Worm (Caenorhabditis elegans) whole organism, young adult: ENCODE measurements around the gene acdh-2.

Experiments used
- C17E4.6 ChIP-seq: fragments of 200-800 bp; sonication (Bioruptor generic); IDR thresholded peaks from 2 replicates; pipeline ENCODE4 v1.3.6; 2022; ENCODE audit warnings: missing genetic modification reagents, missing genetic modification characterization, missing compliant biosample characterization
- D2030.7 ChIP-seq: fragments of 200-800 bp; sonication (Bioruptor generic); IDR thresholded peaks from 2 replicates; pipeline ENCODE4 v1.3.6; 2022; ENCODE audit warnings: missing genetic modification reagents, missing genetic modification characterization, missing compliant biosample characterization
- F39B2.1 ChIP-seq: fragments of 200-800 bp; sonication (Bioruptor generic); IDR thresholded peaks from 2 replicates; pipeline ENCODE4 v1.3.6; 2022; ENCODE audit warnings: missing genetic modification reagents, missing genetic modification characterization, missing compliant biosample characterization
- K11D2.4 ChIP-seq: fragments of 200-800 bp; sonication (Bioruptor generic); IDR thresholded peaks from 2 replicates; pipeline ENCODE4 v1.3.6; 2022; ENCODE audit warnings: missing genetic modification reagents, missing genetic modification characterization, missing compliant biosample characterization
- T07F8.4 ChIP-seq: sonication (generic microtip); optimal IDR thresholded peaks from 2 replicates; lab custom pipeline; 2016; ENCODE audit warnings: mild to moderate bottlenecking, missing genetic modification characterization, moderate library complexity, missing compliant biosample characterization
- T26A5.8 ChIP-seq: sonication (generic microtip); optimal IDR thresholded peaks from 2 replicates; lab custom pipeline; 2016; ENCODE audit warnings: missing genetic modification characterization, missing compliant biosample characterization
- Y53F4B.3 ChIP-seq: fragments of 200-800 bp; sonication (Bioruptor generic); IDR thresholded peaks from 2 replicates; pipeline ENCODE4 v1.3.6; 2022; ENCODE audit warnings: missing genetic modification reagents, missing genetic modification characterization, missing compliant biosample characterization
- Y95B8A.8 ChIP-seq: fragments of 200-800 bp; sonication (Bioruptor generic); IDR thresholded peaks from 2 replicates; pipeline ENCODE4 v1.3.6; 2022; ENCODE audit warnings: missing genetic modification reagents, missing genetic modification characterization, missing compliant biosample characterization
- ZK185.1 ChIP-seq: sonication (generic microtip); optimal IDR thresholded peaks from 2 replicates; lab custom pipeline; 2016; ENCODE audit warnings: mild to moderate bottlenecking, missing genetic modification characterization, missing compliant biosample characterization; ENCODE audit not compliant: poor library complexity, severe bottlenecking
- ama-1 ChIP-seq, 3 experiments: fragments of 150-350 bp in 1 of 3; sonication (generic microtip) in 2 of 3; optimal IDR thresholded peaks; 2 replicates each; lab custom pipeline; 2014 to 2018; ENCODE audit warnings: missing biosample characterization in 2 of 3, missing genetic modification characterization in 2 of 3, missing genetic modification reagents in 2 of 3
- aptf-2 ChIP-seq: fragments of 200-800 bp; sonication (Bioruptor generic); conservative IDR thresholded peaks from 2 replicates; pipeline ENCODE4 v1.3.6; 2022; ENCODE audit warnings: missing genetic modification reagents, missing genetic modification characterization, missing compliant biosample characterization
- atf-7 ChIP-seq: sonication (generic microtip); optimal IDR thresholded peaks from 2 replicates; lab custom pipeline; 2017; ENCODE audit warnings: mild to moderate bottlenecking, missing genetic modification characterization, missing compliant biosample characterization
- athp-1 ChIP-seq: sonication (generic microtip); optimal IDR thresholded peaks from 2 replicates; lab custom pipeline; 2017; ENCODE audit warnings: mild to moderate bottlenecking, missing genetic modification characterization, missing compliant biosample characterization
- attf-3 ChIP-seq: fragments of 200-800 bp; sonication (Bioruptor generic); conservative IDR thresholded peaks from 2 replicates; pipeline ENCODE4 v1.3.6; 2022; ENCODE audit warnings: missing genetic modification reagents, missing genetic modification characterization, missing compliant biosample characterization
- attf-6 ChIP-seq: fragments of 200-800 bp; sonication (Bioruptor generic); IDR thresholded peaks from 2 replicates; pipeline ENCODE4 v1.3.6; 2022; ENCODE audit warnings: missing genetic modification reagents, missing genetic modification characterization, missing compliant biosample characterization
- bed-2 ChIP-seq: fragments of 200-800 bp; sonication (Bioruptor generic); IDR thresholded peaks from 2 replicates; pipeline ENCODE4 v1.3.6; 2022; ENCODE audit warnings: missing genetic modification reagents, missing genetic modification characterization, missing compliant biosample characterization
- cebp-1 ChIP-seq, 2 experiments: fragments of 200-800 bp in 1 of 2; sonication (Bioruptor generic) in 1 of 2; sonication (generic microtip) in 1 of 2; IDR thresholded peaks in 1 of 2; optimal IDR thresholded peaks in 1 of 2; 2 replicates each; pipeline versions ENCODE4 v1.3.6 to Lab custom; 2017 to 2022; ENCODE audit warnings: missing compliant biosample characterization in 2 of 2, missing genetic modification characterization in 2 of 2, mild to moderate bottlenecking in 1 of 2, missing genetic modification reagents in 1 of 2, moderate library complexity in 1 of 2
- cebp-2 ChIP-seq: fragments of 200-800 bp; sonication (Bioruptor generic); IDR thresholded peaks from 2 replicates; pipeline ENCODE4 v1.3.6; 2022; ENCODE audit warnings: missing genetic modification characterization, missing compliant biosample characterization
- ceh-27 ChIP-seq: fragments of 200-800 bp; sonication (Bioruptor generic); optimal IDR thresholded peaks from 2 replicates; lab custom pipeline; 2018; ENCODE audit warnings: mild to moderate bottlenecking, missing genetic modification characterization, moderate library complexity, missing compliant biosample characterization
- ceh-40 ChIP-seq: fragments of 200-800 bp; sonication (Bioruptor generic); IDR thresholded peaks from 2 replicates; pipeline ENCODE4 v1.3.6; 2022; ENCODE audit warnings: missing genetic modification characterization, missing compliant biosample characterization
- dpff-1 ChIP-seq: sonication (generic microtip); optimal IDR thresholded peaks from 2 replicates; lab custom pipeline; 2017; ENCODE audit warnings: mild to moderate bottlenecking, missing genetic modification characterization, missing compliant biosample characterization
- efl-1 ChIP-seq: fragments of 150-350 bp; optimal IDR thresholded peaks from 2 replicates; lab custom pipeline; 2014; ENCODE audit warnings: missing biosample characterization, missing genetic modification reagents, missing genetic modification characterization
- egl-18 ChIP-seq: fragments of 200-800 bp; sonication (Bioruptor generic); IDR thresholded peaks from 2 replicates; pipeline ENCODE4 v1.3.6; 2022; ENCODE audit warnings: missing genetic modification reagents, missing genetic modification characterization, missing compliant biosample characterization
- egrh-3 ChIP-seq: fragments of 200-800 bp; sonication (Bioruptor generic); IDR thresholded peaks from 2 replicates; pipeline ENCODE4 v1.3.6; 2022; ENCODE audit warnings: missing genetic modification reagents, missing genetic modification characterization, missing compliant biosample characterization
- gei-17 ChIP-seq: fragments of 200-800 bp; sonication (Bioruptor generic); optimal IDR thresholded peaks from 2 replicates; lab custom pipeline; 2018; ENCODE audit warnings: mild to moderate bottlenecking, missing genetic modification characterization, missing compliant biosample characterization
- hmg-1.2 ChIP-seq: fragments of 200-800 bp; sonication (Bioruptor generic); IDR thresholded peaks from 2 replicates; pipeline ENCODE4 v1.3.6; 2022; ENCODE audit warnings: missing genetic modification reagents, missing genetic modification characterization, missing compliant biosample characterization
- hsf-1 ChIP-seq: fragments of 200-800 bp; sonication (Bioruptor generic); IDR thresholded peaks from 2 replicates; pipeline ENCODE4 v1.3.6; 2022; ENCODE audit warnings: missing genetic modification reagents, missing genetic modification characterization, missing compliant biosample characterization
- let-526 ChIP-seq: fragments of 200-800 bp; sonication (Bioruptor generic); IDR thresholded peaks from 2 replicates; pipeline ENCODE4 v1.3.6; 2022; ENCODE audit warnings: missing genetic modification reagents, missing genetic modification characterization, missing compliant biosample characterization
- lin-26 ChIP-seq: fragments of 200-800 bp; sonication (Bioruptor generic); IDR thresholded peaks from 2 replicates; pipeline ENCODE4 v1.3.6; 2022; ENCODE audit warnings: missing genetic modification reagents, missing genetic modification characterization, missing compliant biosample characterization
- madf-10 ChIP-seq: sonication (generic microtip); optimal IDR thresholded peaks from 2 replicates; lab custom pipeline; 2016; ENCODE audit warnings: mild to moderate bottlenecking, missing genetic modification characterization, missing compliant biosample characterization
- madf-3 ChIP-seq: fragments of 200-800 bp; sonication (Bioruptor generic); IDR thresholded peaks from 2 replicates; pipeline ENCODE4 v1.3.6; 2022; ENCODE audit warnings: missing genetic modification reagents, missing genetic modification characterization, missing compliant biosample characterization
- madf-6 ChIP-seq: fragments of 200-800 bp; sonication (Bioruptor generic); IDR thresholded peaks from 2 replicates; pipeline ENCODE4 v1.3.6; 2022; ENCODE audit warnings: missing genetic modification reagents, missing genetic modification characterization, missing compliant biosample characterization
- madf-8 ChIP-seq: fragments of 200-800 bp; sonication (Bioruptor generic); conservative IDR thresholded peaks from 2 replicates; pipeline ENCODE4 v1.3.6; 2022; ENCODE audit warnings: missing genetic modification reagents, missing genetic modification characterization, missing compliant biosample characterization
- nhr-120 ChIP-seq: fragments of 200-800 bp; sonication (Bioruptor generic); IDR thresholded peaks from 2 replicates; pipeline ENCODE4 v1.3.6; 2022; ENCODE audit warnings: missing genetic modification characterization, missing compliant biosample characterization
- nhr-90 ChIP-seq: sonication (generic microtip); optimal IDR thresholded peaks from 2 replicates; lab custom pipeline; 2016; ENCODE audit warnings: missing genotype, mild to moderate bottlenecking, missing genetic modification characterization, missing compliant biosample characterization
- rec-8 ChIP-seq, 2 experiments: sonication (generic microtip); optimal IDR thresholded peaks; 2 replicates each; lab custom pipeline; 2016; ENCODE audit warnings: mild to moderate bottlenecking in 2 of 2, missing genetic modification characterization in 2 of 2, missing genetic modification reagents in 2 of 2, missing genotype in 2 of 2, missing biosample characterization in 1 of 2, missing compliant biosample characterization in 1 of 2, moderate library complexity in 1 of 2
- repo-1 ChIP-seq: sonication (generic microtip); optimal IDR thresholded peaks from 2 replicates; lab custom pipeline; 2017; ENCODE audit warnings: mild to moderate bottlenecking, missing genetic modification characterization, missing compliant biosample characterization
- rpc-1 ChIP-seq, 2 experiments: fragments of 150-350 bp in 1 of 2; sonication (generic microtip) in 1 of 2; optimal IDR thresholded peaks; 2 replicates each; lab custom pipeline; 2014 to 2018; ENCODE audit warnings: missing biosample characterization in 1 of 2, missing genetic modification characterization in 1 of 2, missing genetic modification reagents in 1 of 2, missing genotype in 1 of 2
- snpc-1.1 ChIP-seq: sonication (generic microtip); optimal IDR thresholded peaks from 2 replicates; lab custom pipeline; 2017; ENCODE audit warnings: missing genetic modification characterization, mild to moderate bottlenecking, missing compliant biosample characterization, antibody characterized with exemption, moderate library complexity, missing genotype, missing genetic modification reagents; ENCODE audit not compliant: insufficient read depth
- snpc-1.3 ChIP-seq: sonication (generic microtip); optimal IDR thresholded peaks from 2 replicates; lab custom pipeline; 2017; ENCODE audit warnings: missing genetic modification characterization, mild to moderate bottlenecking, missing compliant biosample characterization, antibody characterized with exemption, moderate library complexity, missing genotype, missing genetic modification reagents; ENCODE audit not compliant: insufficient read depth
- somi-1 ChIP-seq: fragments of 200-800 bp; sonication (Bioruptor generic); optimal IDR thresholded peaks from 2 replicates; lab custom pipeline; 2018; ENCODE audit warnings: mild to moderate bottlenecking, missing genetic modification characterization, missing compliant biosample characterization
- tlf-1 ChIP-seq: fragments of 200-800 bp; sonication (Bioruptor generic); optimal IDR thresholded peaks from 2 replicates; lab custom pipeline; 2018; ENCODE audit warnings: mild to moderate bottlenecking, missing genetic modification characterization, missing compliant biosample characterization
- unc-62 ChIP-seq: fragments of 150-350 bp; optimal IDR thresholded peaks from 2 replicates; lab custom pipeline; 2014; ENCODE audit warnings: missing biosample characterization, missing genetic modification reagents, missing genetic modification characterization
- xnd-1 ChIP-seq: sonication (generic microtip); optimal IDR thresholded peaks from 2 replicates; lab custom pipeline; 2016; ENCODE audit warnings: missing genotype, missing genetic modification reagents, missing genetic modification characterization, missing compliant biosample characterization

The acdh-2 gene

DNA sequence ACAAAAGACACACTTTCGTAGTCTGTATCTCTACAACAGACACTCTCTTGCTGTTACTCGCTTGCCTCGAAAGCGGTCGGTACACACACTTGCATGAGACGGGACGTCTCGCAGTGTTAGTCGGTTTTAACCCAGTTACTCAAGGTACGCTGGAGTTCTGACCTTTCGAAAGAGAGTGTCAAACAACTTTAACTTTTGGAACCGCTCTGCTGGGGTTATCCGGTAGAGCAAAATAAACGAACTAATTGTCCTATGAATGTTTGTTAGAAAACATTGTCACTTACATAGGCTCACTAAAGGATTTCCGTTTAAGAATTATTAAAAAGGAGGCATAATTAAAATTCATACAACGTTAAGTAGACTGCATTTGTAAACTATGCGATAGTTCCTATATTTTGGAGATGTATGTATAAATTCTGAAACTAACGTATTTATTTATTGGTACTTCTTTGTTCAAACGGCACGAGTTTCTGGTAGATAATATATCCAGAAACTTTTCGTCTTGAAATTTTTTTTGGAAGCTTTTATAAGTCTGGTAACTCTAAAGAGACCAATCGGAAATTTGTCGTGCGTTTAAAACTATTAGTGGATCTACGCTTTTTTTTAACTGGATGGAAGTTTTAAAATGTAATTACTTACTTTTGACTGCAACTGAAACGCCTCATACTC lies 3.7 kb downstream of the acdh-2 start (continued):
- peak; percentile 88 for TF ChIP-seq egl-18 (GFP tag; lab: Robert Waterston, UW)
- peak; percentile 49 for TF ChIP-seq madf-8 (GFP tag; lab: Robert Waterston, UW)
- 0 out of 2 replicates have a peak, but pooled peaks have one; percentile 35 for TF ChIP-seq nhr-120 (GFP tag; lab: Robert Waterston, UW)
- peak; percentile 40 for TF ChIP-seq T26A5.8 (tag; lab: Kevin White, UChicago)
- TF ChIP-seq madf-6 (GFP tag; lab: Robert Waterston, UW) = peak; percentile 85
- 0 out of 2 replicates have a peak, but pooled peaks have one; percentile 79 for TF ChIP-seq ceh-40 (GFP tag; lab: Robert Waterston, UW)
- peak; percentile 91 for TF ChIP-seq gei-17 (GFP tag; lab: Kevin White, UChicago)
- TF ChIP-seq T07F8.4 (tag; lab: Kevin White, UChicago) = peak; percentile 82
- peak; percentile 94 for TF ChIP-seq madf-10
- peak; percentile 72; the same call in 1 of the 2 replicates for TF ChIP-seq aptf-2
- peak; percentile 8 for TF ChIP-seq rpc-1 (optimal IDR thresholded peaks at IDR 0.05; lab: Kevin White, UChicago)
- peak; percentile 5 for TF ChIP-seq rpc-1 (tag; optimal IDR thresholded peaks at IDR 0.05; lab: Kevin White, UChicago)
- TF ChIP-seq xnd-1 (tag; lab: Kevin White, UChicago) = peak; percentile 15
- peak; percentile 98 for TF ChIP-seq ZK185.1
- TF ChIP-seq rec-8 (tag; optimal IDR thresholded peaks at IDR 0.05; lab: Kevin White, UChicago) = peak; percentile 69 to 72
- TF ChIP-seq ama-1 (optimal IDR thresholded peaks at IDR 0.05; lab: Kevin White, UChicago) = peak; percentile 100
- TF ChIP-seq ama-1 (GFP tag; optimal IDR thresholded peaks at IDR 0.05; lab: Kevin White, UChicago) = peak; percentile 85 to 93
- TF ChIP-seq repo-1 (tag; lab: Kevin White, UChicago) = peak; percentile 98
- peak; percentile 95 for TF ChIP-seq Y95B8A.8 (GFP tag; lab: Robert Waterston, UW)
- no peak; the same call in none of the 2 replicates for TF ChIP-seq madf-3 (GFP tag; lab: Robert Waterston, UW)
- TF ChIP-seq bed-2 (GFP tag; lab: Robert Waterston, UW) = peak; percentile 87
- peak; percentile 98 for TF ChIP-seq ceh-27 (GFP tag; lab: Kevin White, UChicago)
- TF ChIP-seq K11D2.4 = peak; percentile 95
- TF ChIP-seq hsf-1 = peak; percentile 67
- peak; percentile 97 for TF ChIP-seq dpff-1 (tag; lab: Kevin White, UChicago)
- TF ChIP-seq atf-7 = peak; percentile 98
- TF ChIP-seq D2030.7 (GFP tag; lab: Robert Waterston, UW) = peak; percentile 78
- peak; percentile 69 for TF ChIP-seq cebp-1 (GFP tag; IDR thresholded peaks at IDR 0.05; lab: Robert Waterston, UW)
- TF ChIP-seq cebp-1 (tag; optimal IDR thresholded peaks at IDR 0.05; lab: Kevin White, UChicago) = peak; percentile 95
- peak; percentile 85 for TF ChIP-seq C17E4.6
- peak; percentile 59; the same call in 1 of the 2 replicates for TF ChIP-seq egrh-3 (GFP tag; lab: Robert Waterston, UW)
- peak; percentile 83; the same call in 1 of the 2 replicates for TF ChIP-seq cebp-2
- peak; percentile 8; the same call in 1 of the 2 replicates for TF ChIP-seq F39B2.1 (GFP tag; lab: Robert Waterston, UW)
- peak; percentile 95 for TF ChIP-seq snpc-1.1 (tag; lab: Kevin White, UChicago)

DNA sequence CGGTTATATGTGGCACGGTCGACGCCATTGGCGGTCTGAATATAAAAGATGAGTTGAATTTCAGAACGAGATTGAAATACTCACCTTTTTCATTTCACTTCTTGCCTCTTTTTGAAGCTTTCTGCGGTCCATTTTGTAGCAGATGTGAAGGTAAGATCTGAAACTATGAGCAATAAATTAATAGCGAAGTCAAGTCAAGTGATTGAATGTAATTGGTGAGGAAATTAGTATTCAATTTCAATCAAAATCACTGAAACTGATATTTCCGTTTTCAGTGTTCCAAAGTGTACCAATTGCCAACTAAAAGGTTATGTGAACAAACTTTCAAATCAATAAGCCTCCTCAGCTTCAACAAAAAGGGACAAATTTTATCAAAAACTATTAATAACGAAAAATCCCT lies 5.6 kb downstream of the acdh-2 start, which contains the start of gene C17C3.24:
C17C3.24 (minus strand) TSS at position 101 of the 400 bp plus-strand sequence.
- no peak for TF ChIP-seq snpc-1.3
- no peak for TF ChIP-seq egrh-3 (GFP tag; lab: Robert Waterston, UW)
- no peak for TF ChIP-seq attf-3 (GFP tag; lab: Robert Waterston, UW)
- TF ChIP-seq Y53F4B.3 (GFP tag; lab: Robert Waterston, UW) = no peak
- no peak for TF ChIP-seq madf-8 (GFP tag; lab: Robert Waterston, UW)
- TF ChIP-seq attf-6 (GFP tag; lab: Robert Waterston, UW) = no peak
- no peak for TF ChIP-seq ama-1 (optimal IDR thresholded peaks at IDR 0.05; lab: Kevin White, UChicago)
- no peak for TF ChIP-seq ama-1 (GFP tag; optimal IDR thresholded peaks at IDR 0.05; lab: Kevin White, UChicago)
- TF ChIP-seq tlf-1 (GFP tag; lab: Kevin White, UChicago) = no peak
- TF ChIP-seq hmg-1.2 (GFP tag; lab: Robert Waterston, UW) = no peak
- no peak for TF ChIP-seq unc-62 (GFP tag; lab: Kevin White, UChicago)
- no peak for TF ChIP-seq efl-1
- no peak for TF ChIP-seq atf-7
- TF ChIP-seq lin-26 (GFP tag; lab: Robert Waterston, UW) = no peak
- TF ChIP-seq athp-1 (tag; lab: Kevin White, UChicago) = no peak
- TF ChIP-seq K11D2.4 = no peak
- TF ChIP-seq nhr-90 (tag; lab: Kevin White, UChicago) = no peak
- TF ChIP-seq ceh-40 (GFP tag; lab: Robert Waterston, UW) = no peak
- TF ChIP-seq somi-1 (GFP tag; lab: Kevin White, UChicago) = no peak
- no peak for TF ChIP-seq ZK185.1
- TF ChIP-seq let-526 = no peak
- TF ChIP-seq, all 124 proteins: peak for 0
